Fruit fly (Drosophila melanogaster): ENCODE data around the gene CG2186.

CG2186 gene

DNA sequence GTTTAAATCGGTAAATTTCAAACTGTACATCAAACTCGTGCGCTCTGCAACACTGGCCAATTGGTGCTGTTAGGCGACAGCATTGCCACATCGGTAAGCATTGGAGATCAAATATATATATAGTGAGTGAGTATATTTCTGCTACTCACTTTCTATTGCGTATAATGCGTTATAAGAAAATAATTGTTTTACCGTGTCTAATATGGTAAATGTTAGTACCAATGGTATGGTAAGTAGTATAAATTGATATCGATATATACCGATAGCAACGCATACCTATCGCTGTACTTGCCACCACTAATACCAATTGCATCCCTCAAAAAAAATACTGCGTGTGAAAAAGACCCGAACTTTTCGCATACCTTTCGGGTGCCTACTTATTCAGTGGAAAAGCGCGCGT is at the start of gene CG2186, which contains the start of gene sofe:
TSS of gene CG2186 (plus strand) at position 280 of the 400 bp plus-strand sequence.
TSS of gene sofe (minus strand) at position 38 of the 400 bp plus-strand sequence.
- no peak for TF ChIP-seq ttk (optimal IDR thresholded peaks at IDR 0.05)
- TF ChIP-seq psq (optimal IDR thresholded peaks at IDR 0.05) = no peak
- TF ChIP-seq Sin3A (optimal IDR thresholded peaks at IDR 0.05) = no peak
- no peak for TF ChIP-seq Myc (optimal IDR thresholded peaks at IDR 0.05)
- TF ChIP-seq insv (optimal IDR thresholded peaks at IDR 0.05) = no peak
- no peak for TF ChIP-seq h (optimal IDR thresholded peaks at IDR 0.05)

DNA sequence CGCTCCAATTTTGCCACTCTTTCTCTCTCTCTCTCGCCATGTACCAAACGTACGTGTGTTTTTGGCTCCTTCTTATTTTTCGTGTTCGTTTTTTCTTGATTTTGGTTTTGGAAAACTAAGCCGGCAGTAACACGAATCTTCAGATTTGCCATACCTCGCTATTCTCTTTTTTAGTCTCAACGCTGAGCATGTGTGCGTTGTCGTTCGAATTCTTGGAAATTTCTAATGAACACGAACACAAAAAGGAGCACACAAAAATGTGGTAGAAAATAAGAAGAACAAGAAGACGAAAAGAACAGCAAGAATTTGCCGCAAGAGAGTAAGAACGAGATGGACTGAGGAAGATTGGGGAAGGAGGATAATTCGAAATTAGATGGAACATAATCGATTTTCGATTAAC is 48.8 kb upstream of the CG2186 start:
- TF ChIP-seq insv (optimal IDR thresholded peaks at IDR 0.05) = no peak
- no peak for TF ChIP-seq Sin3A (optimal IDR thresholded peaks at IDR 0.05)

DNA sequence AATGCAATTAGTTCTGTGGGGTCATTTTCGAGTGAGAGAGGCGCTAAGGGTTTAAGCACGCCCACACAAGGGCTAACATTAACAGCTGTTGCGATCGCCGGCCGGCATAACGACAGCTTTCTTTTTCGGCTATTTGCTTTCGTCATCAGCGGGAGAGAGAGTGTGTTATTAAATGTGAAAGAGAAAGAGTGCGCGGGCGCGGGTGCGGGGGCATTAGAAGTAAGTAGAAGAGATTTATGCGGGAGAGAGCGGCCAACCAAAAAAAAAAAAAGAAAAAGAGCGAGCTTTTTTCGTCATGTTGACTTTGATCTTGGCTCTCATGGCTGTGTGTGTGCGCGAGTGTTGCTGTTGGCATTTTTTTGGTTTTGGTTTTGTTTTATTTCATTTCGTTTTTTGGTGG is 43.3 kb upstream of the CG2186 start:
- no peak for TF ChIP-seq Myc (optimal IDR thresholded peaks at IDR 0.05)
- no peak for TF ChIP-seq psq (optimal IDR thresholded peaks at IDR 0.05)
- TF ChIP-seq h (optimal IDR thresholded peaks at IDR 0.05) = no peak
- TF ChIP-seq insv (optimal IDR thresholded peaks at IDR 0.05) = no peak
- no peak for TF ChIP-seq ttk (optimal IDR thresholded peaks at IDR 0.05)
- no peak for TF ChIP-seq Sin3A (optimal IDR thresholded peaks at IDR 0.05)

DNA sequence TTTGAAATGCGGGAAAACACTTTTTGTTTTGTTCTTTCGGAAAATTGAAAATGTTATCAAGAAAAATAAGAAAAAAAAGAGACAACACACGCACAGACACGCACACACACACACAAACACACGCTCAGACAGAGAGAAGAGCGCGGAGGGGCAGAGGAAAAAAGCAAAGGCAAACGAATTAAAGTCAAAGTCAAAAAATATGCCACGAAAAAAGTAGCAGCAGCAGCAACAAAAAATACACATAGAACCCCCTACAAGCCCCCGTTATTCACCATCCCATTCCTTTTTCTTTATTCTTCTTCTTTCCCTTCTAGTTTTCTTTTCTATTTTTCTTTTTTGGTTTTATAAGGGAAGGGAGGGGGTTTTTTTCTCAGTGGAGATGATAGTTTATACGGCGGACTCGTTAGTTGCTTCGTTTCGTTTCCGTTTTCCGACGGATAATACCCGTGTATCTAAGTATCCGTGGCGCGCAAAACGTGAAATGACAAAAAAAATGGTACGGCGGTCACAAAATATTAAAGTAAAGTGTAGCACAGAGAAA is 42.6 kb upstream of the CG2186 start:
- TF ChIP-seq psq (optimal IDR thresholded peaks at IDR 0.05) (no peak), Sin3A (optimal IDR thresholded peaks at IDR 0.05) (no peak), insv (optimal IDR thresholded peaks at IDR 0.05) (no peak), Myc (optimal IDR thresholded peaks at IDR 0.05) (no peak), ttk (optimal IDR thresholded peaks at IDR 0.05) (no peak), h (optimal IDR thresholded peaks at IDR 0.05) (no peak)

DNA sequence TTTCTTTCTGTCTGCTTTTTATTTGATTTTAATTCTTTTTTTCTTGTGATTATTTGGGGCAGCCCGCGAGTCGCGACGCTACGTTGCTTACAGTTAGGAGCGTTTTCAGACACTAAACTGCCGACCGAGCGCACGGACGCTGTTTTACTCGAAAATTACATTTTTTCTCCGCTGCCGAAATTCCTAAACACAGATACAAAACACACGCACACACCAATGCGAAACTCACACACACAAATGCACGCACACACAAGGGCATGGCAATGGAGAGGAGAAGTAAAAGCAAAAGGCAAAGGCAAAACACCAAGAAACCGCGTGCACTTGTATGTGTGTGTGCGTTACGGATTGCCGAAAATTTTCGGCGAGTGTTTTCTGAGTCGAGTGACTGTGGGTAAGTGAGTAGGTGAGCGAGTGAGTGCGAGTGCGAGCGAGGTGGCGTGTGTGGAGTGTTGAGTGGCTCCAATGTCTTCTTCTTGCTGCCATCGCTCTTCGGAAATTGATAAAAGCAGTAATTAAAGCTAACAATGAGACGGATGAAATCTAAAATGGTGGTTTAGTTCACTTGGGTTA is 41.9 kb upstream of the CG2186 start:
- TF ChIP-seq insv (optimal IDR thresholded peaks at IDR 0.05) (no peak), psq (optimal IDR thresholded peaks at IDR 0.05) (peak; percentile 41), Sin3A (optimal IDR thresholded peaks at IDR 0.05) (no peak)

DNA sequence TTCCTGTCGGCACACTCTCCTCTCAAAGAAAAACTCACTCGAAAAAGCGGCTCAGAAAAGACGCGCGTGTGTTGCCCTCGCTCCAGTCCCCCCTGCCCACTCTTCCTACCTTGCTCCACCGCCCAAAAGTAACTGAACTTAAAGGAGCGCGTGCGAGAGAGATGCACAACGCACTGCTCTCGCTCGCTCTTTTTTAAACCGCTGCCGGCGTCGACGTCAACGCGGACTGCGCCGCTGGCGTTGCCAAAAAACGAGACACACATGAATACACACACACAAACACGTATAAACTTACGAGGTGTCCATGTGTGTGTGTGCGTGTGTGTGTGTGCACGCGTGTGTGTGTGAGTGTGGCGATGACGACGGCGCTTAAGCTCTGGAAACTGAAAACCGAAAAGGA is 40.6 kb upstream of the CG2186 start:
- no peak for TF ChIP-seq insv (optimal IDR thresholded peaks at IDR 0.05)

DNA sequence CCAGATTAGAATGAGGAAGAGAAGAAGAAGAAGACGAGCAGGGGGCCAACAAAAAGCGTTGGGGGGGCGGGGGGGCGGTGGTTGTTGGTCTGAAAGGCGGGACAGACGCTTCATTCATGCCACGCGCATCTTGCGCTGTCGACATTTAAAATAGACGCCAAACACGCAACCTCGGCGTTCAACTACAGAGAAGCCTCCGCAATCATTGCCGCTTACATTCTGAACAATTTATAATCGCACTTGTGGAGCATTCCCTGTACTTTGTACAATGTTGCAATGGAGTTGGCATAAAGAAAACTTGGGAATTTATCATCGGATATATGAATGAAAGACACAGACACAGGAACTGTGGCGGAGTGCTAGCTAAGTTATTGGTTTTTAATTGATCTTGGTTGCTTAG is 36.7 kb upstream of the CG2186 start:
- TF ChIP-seq Sin3A (optimal IDR thresholded peaks at IDR 0.05) (no peak), Myc (optimal IDR thresholded peaks at IDR 0.05) (no peak), h (optimal IDR thresholded peaks at IDR 0.05) (no peak), insv (optimal IDR thresholded peaks at IDR 0.05) (no peak), psq (optimal IDR thresholded peaks at IDR 0.05) (no peak), ttk (optimal IDR thresholded peaks at IDR 0.05) (no peak)

DNA sequence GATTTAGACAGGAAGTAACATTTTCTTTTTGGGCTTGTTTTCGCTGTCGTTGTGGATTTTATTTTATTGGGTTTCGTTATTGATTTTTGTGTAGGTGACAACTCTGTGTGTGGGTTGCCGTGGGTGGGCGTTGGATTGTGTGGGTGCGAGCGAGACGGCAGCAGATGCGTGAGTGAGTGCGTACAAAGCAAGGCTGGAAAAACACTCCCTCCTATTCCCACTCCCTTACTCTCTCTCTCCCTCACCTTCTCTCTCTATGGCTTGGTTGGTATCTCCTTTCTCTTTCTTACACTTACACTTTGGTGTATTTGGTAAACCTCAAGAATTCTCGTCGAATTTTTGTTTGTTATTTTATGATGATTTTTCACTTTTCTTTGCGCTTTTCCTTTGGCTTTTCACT is 35.4 kb upstream of the CG2186 start:
- TF ChIP-seq psq (optimal IDR thresholded peaks at IDR 0.05) (no peak), Sin3A (optimal IDR thresholded peaks at IDR 0.05) (no peak), insv (optimal IDR thresholded peaks at IDR 0.05) (no peak)

DNA sequence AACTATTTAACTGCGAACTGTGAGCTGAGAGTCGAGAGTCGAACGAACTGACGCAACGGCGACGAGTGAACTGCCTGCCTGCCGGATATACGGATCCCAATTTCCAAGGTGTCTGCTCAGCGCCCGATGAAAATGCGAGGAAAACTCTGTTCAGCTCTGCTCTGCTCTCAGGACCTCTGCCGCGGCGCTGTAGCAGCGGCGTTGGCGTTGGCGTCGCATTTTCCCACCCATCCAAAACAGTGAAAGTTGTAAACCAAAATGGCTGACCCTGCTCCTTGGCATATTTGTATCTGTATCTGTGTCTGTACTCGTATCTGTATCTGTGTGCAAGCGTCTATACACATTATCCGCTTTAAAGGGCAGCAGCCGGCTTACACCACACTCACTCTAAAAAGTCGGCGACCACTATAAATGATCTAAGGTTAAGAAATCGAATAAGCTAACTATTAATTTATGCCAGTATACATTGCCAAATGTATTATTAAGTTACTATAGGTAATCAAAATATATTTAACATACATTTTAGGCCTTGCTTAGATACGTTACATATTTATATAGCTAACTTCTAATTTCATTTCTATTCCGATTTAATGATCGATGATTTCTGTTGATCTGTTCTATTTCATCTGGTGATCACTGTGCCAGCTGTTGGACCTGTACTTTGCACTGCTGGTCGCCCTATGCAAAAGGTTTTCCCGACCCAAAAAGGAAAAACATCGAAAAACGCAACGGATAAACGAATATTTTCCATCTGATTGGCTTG is 34.6 kb upstream of the CG2186 start:
- no peak for TF ChIP-seq ttk (optimal IDR thresholded peaks at IDR 0.05)
- TF ChIP-seq insv (optimal IDR thresholded peaks at IDR 0.05) = no peak
- TF ChIP-seq Sin3A (optimal IDR thresholded peaks at IDR 0.05) = no peak
- TF ChIP-seq psq (optimal IDR thresholded peaks at IDR 0.05) = no peak
- no peak for TF ChIP-seq Myc (optimal IDR thresholded peaks at IDR 0.05)
- TF ChIP-seq h (optimal IDR thresholded peaks at IDR 0.05) = no peak

DNA sequence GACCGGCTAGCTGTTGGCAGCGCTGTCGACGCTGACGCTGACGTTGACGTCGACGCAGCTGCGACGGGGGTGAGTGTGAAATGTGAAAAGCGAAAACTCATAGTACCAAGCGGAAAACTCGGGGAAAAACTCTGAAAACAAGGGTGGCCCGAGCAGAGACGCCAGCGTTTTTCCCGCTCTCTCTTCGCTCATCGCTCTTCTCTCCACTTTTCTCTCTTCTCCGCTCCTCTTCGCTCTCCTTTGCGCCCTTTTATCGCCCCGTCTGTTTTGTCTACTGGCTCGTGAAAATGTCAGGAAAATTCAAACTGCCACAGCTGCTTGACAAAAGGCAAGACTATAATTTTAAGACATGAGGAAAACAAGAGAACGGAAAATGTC is 34.0 kb upstream of the CG2186 start:
- TF ChIP-seq Sin3A (optimal IDR thresholded peaks at IDR 0.05) (no peak), Myc (optimal IDR thresholded peaks at IDR 0.05) (no peak), insv (optimal IDR thresholded peaks at IDR 0.05) (no peak), h (optimal IDR thresholded peaks at IDR 0.05) (no peak)

DNA sequence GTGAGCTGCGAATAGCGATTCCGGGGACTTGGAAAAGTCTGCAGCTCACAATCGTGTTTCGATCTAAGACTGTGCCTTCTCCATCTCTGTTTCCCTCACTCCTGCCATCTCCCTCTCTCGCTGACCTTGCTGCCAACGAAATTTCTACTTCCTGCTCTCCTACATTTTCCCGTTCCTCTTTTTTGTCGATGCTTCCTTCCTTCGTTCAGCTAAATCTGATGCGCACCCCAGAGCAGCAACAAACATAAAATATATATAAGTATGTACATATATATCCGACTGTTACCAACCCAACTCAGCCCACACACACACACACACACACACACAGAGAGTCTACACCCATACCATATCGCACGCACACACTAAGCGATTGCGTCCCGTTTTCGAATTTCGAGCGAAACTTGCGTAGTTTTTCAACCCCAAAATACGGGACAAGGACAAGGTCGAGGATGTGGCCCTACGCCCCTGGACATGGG is 33.2 kb upstream of the CG2186 start, which contains the start of gene Imp:
TSS of gene Imp (minus strand) at position 51 of the 476 bp plus-strand sequence.
- TF ChIP-seq Myc (optimal IDR thresholded peaks at IDR 0.05) = no peak
- TF ChIP-seq psq (optimal IDR thresholded peaks at IDR 0.05) = no peak
- TF ChIP-seq h (optimal IDR thresholded peaks at IDR 0.05) = no peak
- TF ChIP-seq Sin3A (optimal IDR thresholded peaks at IDR 0.05) = no peak
- no peak for TF ChIP-seq ttk (optimal IDR thresholded peaks at IDR 0.05)
- no peak for TF ChIP-seq insv (optimal IDR thresholded peaks at IDR 0.05)

DNA sequence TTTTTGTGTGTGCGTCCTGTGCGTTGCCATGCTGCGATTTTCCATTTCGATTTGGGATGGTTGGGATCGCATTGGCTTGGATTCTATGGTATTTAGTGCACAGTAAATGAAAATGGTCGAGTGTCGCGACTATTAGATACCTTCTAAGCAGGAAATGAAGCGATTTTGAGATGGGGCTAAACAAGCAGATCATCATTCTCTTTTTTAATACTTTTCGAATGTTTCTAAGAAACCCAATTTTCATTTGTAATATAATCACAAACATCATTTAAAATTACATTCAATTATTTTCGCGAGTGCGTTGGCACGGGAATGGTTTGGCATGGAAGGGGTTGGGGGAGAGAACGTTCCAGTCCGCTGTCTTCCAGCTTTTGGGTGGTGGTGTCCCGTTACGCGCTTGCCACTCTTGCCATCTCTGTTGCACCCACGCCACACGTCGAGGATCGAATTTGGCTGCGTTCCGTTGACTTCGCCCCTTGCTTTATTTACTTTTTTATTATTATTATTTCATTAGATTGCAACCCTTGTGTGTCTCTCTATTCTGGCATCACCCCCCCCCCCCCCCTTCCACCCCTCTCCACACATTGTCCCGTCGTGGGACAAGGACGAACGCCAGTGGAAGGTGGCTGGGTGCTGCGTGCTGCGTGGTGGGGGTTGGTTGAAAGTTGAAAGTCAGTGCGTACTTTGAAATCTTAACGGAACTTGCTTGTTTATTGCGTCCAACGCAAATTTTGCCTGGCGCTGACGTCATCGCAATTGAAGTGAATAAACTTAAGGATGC is 31.9 kb upstream of the CG2186 start:
- no peak for TF ChIP-seq h (optimal IDR thresholded peaks at IDR 0.05)

DNA sequence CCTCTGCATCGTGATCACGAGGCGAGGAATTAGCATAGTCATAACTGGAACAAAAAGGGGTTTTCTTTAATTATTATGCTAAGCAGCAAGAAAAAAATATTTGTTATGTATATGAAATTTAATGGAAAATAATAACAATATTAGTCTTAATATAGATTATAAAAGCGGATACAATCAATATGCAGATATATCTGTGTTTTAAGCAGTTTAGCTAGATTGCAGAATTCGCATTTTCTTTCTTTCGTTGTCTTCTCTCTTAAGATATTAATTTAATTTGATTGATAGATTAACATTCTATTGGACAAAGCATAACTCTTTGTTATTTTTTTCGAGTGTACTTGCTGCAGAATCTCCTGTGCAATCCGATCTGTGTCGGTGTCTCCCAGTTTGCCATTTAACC is 30.2 kb upstream of the CG2186 start:
- TF ChIP-seq insv (optimal IDR thresholded peaks at IDR 0.05) (no peak), psq (optimal IDR thresholded peaks at IDR 0.05) (no peak), ttk (optimal IDR thresholded peaks at IDR 0.05) (no peak), h (optimal IDR thresholded peaks at IDR 0.05) (no peak), Sin3A (optimal IDR thresholded peaks at IDR 0.05) (no peak), Myc (optimal IDR thresholded peaks at IDR 0.05) (no peak)
